Worm (Caenorhabditis elegans): Measurements from ENCODE around the gene F42G4.7.
"Not testable (repeated sequence)": the region's sequence is repeated elsewhere in the genome, so short reads cannot be mapped to it uniquely, and the experiment has no call there.

ce11 chrII:13082403-13082802, 35.3 kb upstream of the F42G4.7 start, which contains the start of gene Y81G3A.6:
- not testable (repeated sequence) for TF ChIP-seq him-1, W03F9.2, dao-5 (tag; optimal IDR thresholded peaks at IDR 0.05)

Data from whole organism, L4/young adult.